Fruit fly (Drosophila melanogaster): ENCODE results near the gene CG6299.

The CG6299 gene

DNA sequence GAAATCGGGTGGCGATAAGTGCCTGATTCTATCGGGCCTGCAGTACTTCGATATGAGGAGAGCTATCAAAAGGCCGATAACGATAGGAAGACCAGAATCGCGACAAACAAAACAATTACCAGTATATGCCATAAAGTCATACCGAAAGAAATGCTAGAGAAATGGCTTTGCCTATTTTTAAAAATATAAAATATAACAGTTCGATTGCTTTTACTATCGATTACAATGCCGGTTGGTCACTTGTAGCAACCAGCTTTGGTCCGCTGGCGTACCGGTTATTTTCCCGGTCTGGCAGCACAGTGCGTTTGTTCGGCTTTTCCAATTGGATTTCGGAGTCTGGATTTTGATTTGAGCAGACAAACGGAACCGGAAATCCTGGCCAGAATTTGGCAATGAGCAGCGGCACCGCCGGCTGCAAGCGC, at the start of gene CG6299, which contains the start of the genes shtd and CG6294 (continued):
- no peak for TF ChIP-seq Dek (tag; optimal IDR thresholded peaks at IDR 0.05)
- TF ChIP-seq CG17359 (tag; optimal IDR thresholded peaks at IDR 0.05): no peak
- TF ChIP-seq twi (tag; optimal IDR thresholded peaks at IDR 0.05): peak; percentile 14
- peak; percentile 99 for TF ChIP-seq tna (GFP tag; IDR thresholded peaks at IDR 0.05; ENCODE audit: partially characterized antibody)
- TF ChIP-seq zen2 (GFP tag; IDR thresholded peaks at IDR 0.05; ENCODE audit: partially characterized antibody): peak; percentile 92
- TF ChIP-seq CG10431 (GFP tag; optimal IDR thresholded peaks at IDR 0.05): no peak
- peak; percentile 6 for TF ChIP-seq HLH54F (GFP tag; optimal IDR thresholded peaks at IDR 0.05)
- peak; percentile 95 for TF ChIP-seq CG18764 (GFP tag; optimal IDR thresholded peaks at IDR 0.05)
- TF ChIP-seq CG33213 (GFP tag; optimal IDR thresholded peaks at IDR 0.05): peak; percentile 48
- 0 out of 3 replicates have a peak, but pooled peaks have one; percentile 36 for TF ChIP-seq CG11560 (tag; IDR thresholded peaks at IDR 0.05)
- TF ChIP-seq insv (GFP tag; optimal IDR thresholded peaks at IDR 0.05): peak; percentile 91 to 98
- TF ChIP-seq CG13287 (GFP tag; IDR thresholded peaks at IDR 0.05; ENCODE audit: partially characterized antibody): peak; percentile 95
- peak; percentile 65; the same call in 2 of the 3 replicates for TF ChIP-seq row (GFP tag; IDR thresholded peaks at IDR 0.05)
- peak in 1 of 2 experiments; percentile 70 for TF ChIP-seq crp (GFP tag; optimal IDR thresholded peaks at IDR 0.05)
- peak; percentile 26 for TF ChIP-seq CrebB (tag; optimal IDR thresholded peaks at IDR 0.05)
- peak; percentile 44 for TF ChIP-seq MESR4 (GFP tag; optimal IDR thresholded peaks at IDR 0.05)
- TF ChIP-seq vnd (GFP tag; IDR thresholded peaks at IDR 0.05; ENCODE audit: partially characterized antibody): peak; percentile 98
- TF ChIP-seq Rfx (GFP tag; IDR thresholded peaks at IDR 0.05): peak; percentile 39; the same call in 1 of the 2 replicates
- no peak for TF ChIP-seq CG1602 (GFP tag; optimal IDR thresholded peaks at IDR 0.05)
- peak; percentile 27 for TF ChIP-seq CG9727 (GFP tag; optimal IDR thresholded peaks at IDR 0.05)
- TF ChIP-seq CG10267 (tag; optimal IDR thresholded peaks at IDR 0.05): peak; percentile 42
- no peak for TF ChIP-seq CG6254 (GFP tag; optimal IDR thresholded peaks at IDR 0.05)
- peak; percentile 13 for TF ChIP-seq ems (GFP tag; optimal IDR thresholded peaks at IDR 0.05)
- TF ChIP-seq sens (GFP tag): peak; percentile 84
- no peak for TF ChIP-seq bowl (GFP tag; IDR thresholded peaks at IDR 0.05)
- peak; percentile 97 for TF ChIP-seq CG6791 (GFP tag; IDR thresholded peaks at IDR 0.05; ENCODE audit: partially characterized antibody)
- TF ChIP-seq CG34422 (GFP tag; IDR thresholded peaks at IDR 0.05): 0 out of 3 replicates have a peak, but pooled peaks have one; percentile 16
- no peak for TF ChIP-seq exex (tag; optimal IDR thresholded peaks at IDR 0.05)
- TF ChIP-seq Fer2 (tag; optimal IDR thresholded peaks at IDR 0.05): no peak
- peak; percentile 32 for TF ChIP-seq CG13775 (GFP tag; optimal IDR thresholded peaks at IDR 0.05)
- TF ChIP-seq dpn (GFP tag; optimal IDR thresholded peaks at IDR 0.05): peak; percentile 19 to 29
- TF ChIP-seq tgo (GFP tag; IDR thresholded peaks at IDR 0.05): no peak
- peak; percentile 47 for TF ChIP-seq CG2712 (tag; optimal IDR thresholded peaks at IDR 0.05)
- TF ChIP-seq Adf1 (GFP tag; IDR thresholded peaks at IDR 0.05): no peak
- TF ChIP-seq CG7987 (GFP tag; optimal IDR thresholded peaks at IDR 0.05): no peak
- TF ChIP-seq CG3847 (GFP tag; IDR thresholded peaks at IDR 0.05): peak; percentile 59
- peak; percentile 80 for TF ChIP-seq Ets97D (GFP tag; optimal IDR thresholded peaks at IDR 0.05)
- TF ChIP-seq CG4617 (GFP tag; optimal IDR thresholded peaks at IDR 0.05; ENCODE audit: borderline replicate concordance): peak; percentile 59
- peak; percentile 1 for TF ChIP-seq pho (GFP tag; optimal IDR thresholded peaks at IDR 0.05)
- peak; percentile 6 for TF ChIP-seq CG18476 (GFP tag; optimal IDR thresholded peaks at IDR 0.05)
- no peak for TF ChIP-seq CG17568 (GFP tag; optimal IDR thresholded peaks at IDR 0.05)
- TF ChIP-seq vfl (GFP tag; optimal IDR thresholded peaks at IDR 0.05): peak; percentile 19
- TF ChIP-seq Elba2 (GFP tag; optimal IDR thresholded peaks at IDR 0.05): peak; percentile 54
- no peak for TF ChIP-seq cad (GFP tag; optimal IDR thresholded peaks at IDR 0.05)
- no peak for TF ChIP-seq CG2199 (GFP tag; IDR thresholded peaks at IDR 0.05)
- TF ChIP-seq CG9932 (GFP tag; IDR thresholded peaks at IDR 0.05): peak; percentile 33; the same call in 1 of the 2 replicates
- no peak for TF ChIP-seq CG12744 (GFP tag; optimal IDR thresholded peaks at IDR 0.05)
- TF ChIP-seq tio (GFP tag; optimal IDR thresholded peaks at IDR 0.05): no peak
- TF ChIP-seq CoRest (tag; optimal IDR thresholded peaks at IDR 0.05): peak; percentile 58
- TF ChIP-seq CG3065 (GFP tag; optimal IDR thresholded peaks at IDR 0.05): no peak
